Fruit fly (Drosophila melanogaster) whole organism, adult: ENCODE results near the gene PIG-C.

Source experiments
- CG33017 ChIP-seq: fragments of 200-800 bp; sonication (Bioruptor generic); optimal IDR thresholded peaks from 2 replicates; lab custom pipeline; 2018; ENCODE audit warnings: missing biosample characterization, mild to moderate bottlenecking, missing genetic modification characterization, moderate library complexity
- CG7101 ChIP-seq: fragments of 200-800 bp; sonication (Bioruptor generic); optimal IDR thresholded peaks from 2 replicates; lab custom pipeline; 2018; ENCODE audit warnings: missing biosample characterization, mild to moderate bottlenecking, missing genetic modification characterization, moderate library complexity
- Hr96 ChIP-seq: fragments of 200-800 bp; sonication (Bioruptor generic); optimal IDR thresholded peaks from 2 replicates; lab custom pipeline; 2016; ENCODE audit warnings: missing biosample characterization, missing genetic modification characterization
- Mnt ChIP-seq: fragments of 200-800 bp; sonication (Bioruptor generic); optimal IDR thresholded peaks from 2 replicates; lab custom pipeline; 2016; ENCODE audit warnings: missing biosample characterization, mild to moderate bottlenecking, missing genetic modification characterization
- cnc ChIP-seq, 2 experiments: fragments of >200 bp; optimal IDR thresholded peaks; 2 replicates each; lab custom pipeline; 2017
- toe ChIP-seq: fragments of 200-800 bp; sonication (Bioruptor generic); optimal IDR thresholded peaks from 2 replicates; lab custom pipeline; 2016; ENCODE audit warnings: missing biosample characterization, missing genetic modification characterization

- TF ChIP-seq Mnt (GFP tag; lab: Kevin White, UChicago) (no peak), CG7101 (tag; lab: Kevin White, UChicago) (no peak), cnc (optimal IDR thresholded peaks at IDR 0.05; lab: Kevin White, UChicago) (no peak), toe (GFP tag; lab: Kevin White, UChicago) (no peak), Hr96 (no peak), CG33017 (tag; lab: Kevin White, UChicago) (no peak)
Observed at dm6 chr3L:3315288-3315687, 3.7 kb downstream of the PIG-C start, which contains the start of gene Drsl4.
